Fruit fly (Drosophila melanogaster) whole organism, embryonic: ENCODE results near the gene CG33111.
A peak's percentile ranks its signal among the peaks of the same experiment; 100 is the strongest.

ENCODE experiments used
- CG1024 ChIP-seq: fragments of 200-800 bp; sonication (Bioruptor generic); IDR thresholded peaks from 2 replicates; pipeline ENCODE4 v1.3.6; 2022; ENCODE audit warnings: missing biosample characterization, missing genetic modification characterization
- CG10366 ChIP-seq: fragments of 200-800 bp; sonication (Bioruptor generic); IDR thresholded peaks from 2 replicates; pipeline ENCODE4 v1.3.6; 2022; ENCODE audit warnings: missing biosample characterization, missing genetic modification characterization
- CG11560 ChIP-seq: fragments of 200-800 bp; sonication (Bioruptor generic); IDR thresholded peaks from 3 replicates; pipeline ENCODE4 v1.3.6; 2022; ENCODE audit warnings: missing biosample characterization, missing genetic modification characterization
- CG11695 ChIP-seq: fragments of 200-800 bp; sonication (Bioruptor generic); IDR thresholded peaks from 3 replicates; pipeline ENCODE4 v1.3.6; 2022; ENCODE audit warnings: missing biosample characterization, missing genetic modification characterization
- CG12155 ChIP-seq: fragments of 200-800 bp; sonication (Bioruptor generic); optimal IDR thresholded peaks from 3 replicates; lab custom pipeline; 2016; ENCODE audit warnings: missing biosample characterization, missing genetic modification characterization
- CG12744 ChIP-seq: fragments of 200-800 bp; sonication (Bioruptor generic); optimal IDR thresholded peaks from 2 replicates; lab custom pipeline; 2016; ENCODE audit warnings: missing biosample characterization, missing genetic modification characterization
- CG14965 ChIP-seq: fragments of 200-800 bp; sonication (Bioruptor generic); optimal IDR thresholded peaks from 2 replicates; lab custom pipeline; 2016; ENCODE audit warnings: missing biosample characterization, missing genetic modification characterization, borderline replicate concordance
- CG15479 ChIP-seq: fragments of 200-800 bp; sonication (Bioruptor generic); optimal IDR thresholded peaks from 3 replicates; lab custom pipeline; 2019; ENCODE audit warnings: missing biosample characterization, mild to moderate bottlenecking, missing genetic modification characterization, moderate library complexity
- CG17359 ChIP-seq: fragments of 200-800 bp; sonication (Bioruptor generic); optimal IDR thresholded peaks from 3 replicates; lab custom pipeline; 2018; ENCODE audit warnings: missing biosample characterization, mild to moderate bottlenecking, missing genetic modification characterization, moderate library complexity
- CG17829 ChIP-seq: fragments of 200-800 bp; optimal IDR thresholded peaks from 2 replicates; lab custom pipeline; 2019; ENCODE audit warnings: missing biosample characterization, mild to moderate bottlenecking, missing genetic modification characterization, moderate library complexity
- CG2129 ChIP-seq: fragments of 200-800 bp; sonication (Bioruptor generic); IDR thresholded peaks from 2 replicates; pipeline ENCODE4 v1.3.6; 2022; ENCODE audit warnings: missing biosample characterization, missing genetic modification characterization; ENCODE audit not compliant: partially characterized antibody
- CG31441 ChIP-seq: fragments of 200-800 bp; sonication (Bioruptor generic); IDR thresholded peaks from 2 replicates; pipeline ENCODE4 v1.3.6; 2022; ENCODE audit warnings: missing biosample characterization, missing genetic modification characterization
- CG3163 ChIP-seq: fragments of 200-800 bp; sonication (Bioruptor generic); optimal IDR thresholded peaks from 3 replicates; lab custom pipeline; 2016; ENCODE audit warnings: missing biosample characterization, missing genetic modification characterization
- CG3407 ChIP-seq: fragments of 200-800 bp; sonication (Bioruptor generic); optimal IDR thresholded peaks from 2 replicates; lab custom pipeline; 2018; ENCODE audit warnings: missing biosample characterization, mild to moderate bottlenecking, missing genetic modification characterization
- CG42726 ChIP-seq: fragments of 200-800 bp; sonication (Bioruptor generic); IDR thresholded peaks from 2 replicates; pipeline ENCODE4 v1.3.6; 2022; ENCODE audit warnings: missing biosample characterization, missing genetic modification characterization; ENCODE audit not compliant: partially characterized antibody
- CG6175 ChIP-seq: fragments of 200-800 bp; sonication (Bioruptor generic); IDR thresholded peaks from 3 replicates; pipeline ENCODE4 v1.3.6; 2022; ENCODE audit warnings: missing biosample characterization, missing genetic modification characterization
- CG8944 ChIP-seq: fragments of 200-800 bp; sonication (Bioruptor generic); optimal IDR thresholded peaks from 3 replicates; lab custom pipeline; 2016; ENCODE audit warnings: missing biosample characterization, missing genetic modification characterization
- CkIIα-i1 ChIP-seq: fragments of 200-800 bp; sonication (Bioruptor generic); IDR thresholded peaks from 2 replicates; pipeline ENCODE4 v1.3.6; 2022; ENCODE audit warnings: missing biosample characterization, missing genetic modification characterization
- Ets65A ChIP-seq: fragments of 200-800 bp; sonication (Bioruptor generic); peaks from one replicate; lab custom pipeline; 2016; ENCODE audit warnings: missing biosample characterization, missing genetic modification characterization
- Fer1 ChIP-seq: fragments of 200-800 bp; sonication (Bioruptor generic); optimal IDR thresholded peaks from 2 replicates; lab custom pipeline; 2017; ENCODE audit warnings: missing biosample characterization, mild to moderate bottlenecking, missing genetic modification characterization
- Fer2 ChIP-seq: fragments of 200-800 bp; sonication (Bioruptor generic); optimal IDR thresholded peaks from 2 replicates; lab custom pipeline; 2018; ENCODE audit warnings: missing biosample characterization, mild to moderate bottlenecking, missing genetic modification characterization, moderate library complexity
- HHEX ChIP-seq: fragments of 200-800 bp; sonication (Bioruptor generic); optimal IDR thresholded peaks from 3 replicates; lab custom pipeline; 2017; ENCODE audit warnings: missing biosample characterization, mild to moderate bottlenecking, missing genetic modification characterization, missing genetic modification reagents
- Hey ChIP-seq: fragments of 200-800 bp; sonication (Bioruptor generic); optimal IDR thresholded peaks from 3 replicates; lab custom pipeline; 2018; ENCODE audit warnings: missing biosample characterization, mild to moderate bottlenecking, missing genetic modification characterization
- Neu2 ChIP-seq: fragments of 200-800 bp; sonication (Bioruptor generic); optimal IDR thresholded peaks from 3 replicates; lab custom pipeline; 2016; ENCODE audit warnings: missing biosample characterization, missing genetic modification characterization, borderline replicate concordance
- Ravus ChIP-seq: fragments of 200-800 bp; sonication (Bioruptor generic); IDR thresholded peaks from 2 replicates; pipeline ENCODE4 v1.3.6; 2022; ENCODE audit warnings: missing biosample characterization, missing genetic modification characterization
- Scr ChIP-seq: fragments of 200-800 bp; sonication (Bioruptor generic); IDR thresholded peaks from 2 replicates; pipeline ENCODE4 v1.3.6; 2022; ENCODE audit warnings: missing biosample characterization, missing genetic modification characterization; ENCODE audit not compliant: partially characterized antibody
- Sox102F ChIP-seq: fragments of 200-800 bp; sonication (Bioruptor generic); optimal IDR thresholded peaks from 2 replicates; lab custom pipeline; 2018; ENCODE audit warnings: missing biosample characterization, mild to moderate bottlenecking, missing genetic modification characterization, moderate library complexity
- ato ChIP-seq: fragments of 200-800 bp; sonication (Bioruptor generic); IDR thresholded peaks from 2 replicates; pipeline ENCODE4 v1.3.6; 2022; ENCODE audit warnings: missing biosample characterization, missing genetic modification characterization; ENCODE audit not compliant: partially characterized antibody
- chinmo ChIP-seq: fragments of 200-800 bp; sonication (Bioruptor generic); IDR thresholded peaks from 4 replicates; pipeline ENCODE4 v1.3.6; 2022; ENCODE audit warnings: missing biosample characterization, missing genetic modification characterization; ENCODE audit not compliant: partially characterized antibody
- corto ChIP-seq: fragments of 200-800 bp; sonication (Bioruptor generic); optimal IDR thresholded peaks from 2 replicates; lab custom pipeline; 2016; ENCODE audit warnings: missing biosample characterization, mild to moderate bottlenecking, missing genetic modification characterization, moderate library complexity
- crol ChIP-seq: fragments of 200-800 bp; sonication (Bioruptor generic); IDR thresholded peaks from 2 replicates; pipeline ENCODE4 v1.3.6; 2022; ENCODE audit warnings: missing biosample characterization, missing genetic modification characterization
- dati ChIP-seq: fragments of 200-800 bp; sonication (Bioruptor generic); IDR thresholded peaks from 2 replicates; pipeline ENCODE4 v1.3.6; 2022; ENCODE audit warnings: missing biosample characterization, missing genetic modification characterization
- disco-r ChIP-seq: fragments of 200-800 bp; sonication (Bioruptor generic); optimal IDR thresholded peaks from 2 replicates; lab custom pipeline; 2016; ENCODE audit warnings: missing biosample characterization, missing genetic modification characterization
- emc ChIP-seq: fragments of 200-800 bp; sonication (Bioruptor generic); optimal IDR thresholded peaks from 2 replicates; lab custom pipeline; 2016; ENCODE audit warnings: missing biosample characterization, missing genetic modification characterization
- en ChIP-seq: fragments of 200-800 bp; sonication (Bioruptor generic); optimal IDR thresholded peaks from 2 replicates; lab custom pipeline; 2016; ENCODE audit warnings: missing biosample characterization, missing genetic modification characterization
- esg ChIP-seq: fragments of 200-800 bp; sonication (Bioruptor generic); conservative IDR thresholded peaks from 2 replicates; pipeline ENCODE4 v1.3.6; 2022; ENCODE audit warnings: missing biosample characterization, missing genetic modification characterization
- eyg ChIP-seq: fragments of 200-800 bp; sonication (Bioruptor generic); optimal IDR thresholded peaks from 3 replicates; lab custom pipeline; 2016; ENCODE audit warnings: missing biosample characterization, missing genetic modification characterization
- fd3F ChIP-seq: fragments of 200-800 bp; sonication (Bioruptor generic); optimal IDR thresholded peaks from 2 replicates; lab custom pipeline; 2018; ENCODE audit warnings: missing biosample characterization, mild to moderate bottlenecking, missing genetic modification characterization, moderate library complexity
- ftz-f1 ChIP-seq: fragments of 200-800 bp; sonication (Bioruptor generic); optimal IDR thresholded peaks from 2 replicates; lab custom pipeline; 2016; ENCODE audit warnings: missing biosample characterization, missing genetic modification characterization
- gro ChIP-seq: fragments of 200-800 bp; sonication (Bioruptor generic); optimal IDR thresholded peaks from 2 replicates; lab custom pipeline; 2016; ENCODE audit warnings: missing biosample characterization, missing genetic modification characterization
- gsb-n ChIP-seq: fragments of 200-800 bp; sonication (Bioruptor generic); optimal IDR thresholded peaks from 3 replicates; lab custom pipeline; 2018; ENCODE audit warnings: missing biosample characterization, mild to moderate bottlenecking, missing genetic modification characterization
- knrl ChIP-seq: fragments of 200-800 bp; sonication (Bioruptor generic); IDR thresholded peaks from 3 replicates; pipeline ENCODE4 v1.3.6; 2022; ENCODE audit warnings: missing biosample characterization, missing genetic modification characterization; ENCODE audit not compliant: partially characterized antibody
- lov ChIP-seq, 2 experiments: fragments of 200-800 bp in 1 of 2; fragments of >200 bp in 1 of 2; sonication (Bioruptor generic) in 1 of 2; IDR thresholded peaks in 1 of 2; optimal IDR thresholded peaks in 1 of 2; 2 replicates in 1 of 2; 3 replicates in 1 of 2; pipeline versions ENCODE4 v1.3.6 to Lab custom; 2017 to 2022; ENCODE audit warnings: missing biosample characterization in 1 of 2, missing genetic modification characterization in 1 of 2
- pho ChIP-seq: fragments of 200-800 bp; sonication (Bioruptor generic); optimal IDR thresholded peaks from 2 replicates; lab custom pipeline; 2016; ENCODE audit warnings: missing biosample characterization, missing genetic modification characterization
- pzg ChIP-seq: fragments of 200-800 bp; sonication (Bioruptor generic); optimal IDR thresholded peaks from 3 replicates; lab custom pipeline; 2018; ENCODE audit warnings: missing biosample characterization, mild to moderate bottlenecking, missing genetic modification characterization, moderate library complexity
- ro ChIP-seq: fragments of 200-800 bp; sonication (Bioruptor generic); IDR thresholded peaks from 2 replicates; pipeline ENCODE4 v1.3.6; 2022; ENCODE audit warnings: missing biosample characterization, missing genetic modification characterization
- scrt ChIP-seq: fragments of 200-800 bp; sonication (Bioruptor generic); optimal IDR thresholded peaks from 2 replicates; lab custom pipeline; 2018; ENCODE audit warnings: missing biosample characterization, mild to moderate bottlenecking, missing genetic modification characterization, moderate library complexity
- stwl ChIP-seq: fragments of 200-800 bp; sonication (Bioruptor generic); optimal IDR thresholded peaks from 3 replicates; lab custom pipeline; 2018; ENCODE audit warnings: missing biosample characterization, mild to moderate bottlenecking, missing genetic modification characterization, moderate library complexity
- zfh1 ChIP-seq: fragments of 200-800 bp; sonication (Bioruptor generic); IDR thresholded peaks from 3 replicates; pipeline ENCODE4 v1.3.6; 2022; ENCODE audit warnings: missing biosample characterization, missing genetic modification characterization

The CG33111 gene

DNA sequence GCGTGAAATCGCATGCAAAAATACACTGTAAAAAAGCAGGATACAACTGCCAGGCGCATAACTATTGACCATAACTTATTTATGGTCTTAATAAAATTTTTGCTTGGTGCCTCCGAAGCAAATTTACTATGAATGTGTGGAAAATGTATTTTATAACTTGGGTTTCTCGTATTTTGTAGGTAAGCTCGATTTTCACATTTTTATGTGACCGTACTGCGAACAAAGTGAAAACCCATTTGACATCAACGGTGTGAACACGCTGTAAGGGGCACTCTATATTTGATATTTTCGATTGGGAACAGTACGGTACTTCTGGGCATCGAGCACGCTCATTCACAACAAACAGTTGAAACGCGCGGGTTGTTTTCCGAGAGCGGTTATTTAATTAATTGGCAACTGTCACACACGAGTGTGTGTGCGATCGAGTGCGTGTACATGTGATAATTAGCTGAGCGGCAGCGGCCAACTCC is 37.5 kb downstream of the CG33111 start, which contains the start of the genes Nup98-96 and mbc (continued):
- TF ChIP-seq CG2129 (GFP tag; lab: Robert Waterston, UW) (no peak), CG17359 (tag; lab: Kevin White, UChicago) (peak; percentile 73), Neu2 (GFP tag; lab: Kevin White, UChicago) (peak; percentile 74), CkIIα-i1 (GFP tag; lab: Robert Waterston, UW) (0 out of 2 replicates have a peak, but pooled peaks have one; percentile 34), Hey (tag; lab: Kevin White, UChicago) (peak; percentile 28), lov (optimal IDR thresholded peaks at IDR 0.05; lab: Kevin White, UChicago) (no peak), lov (GFP tag; IDR thresholded peaks at IDR 0.05; lab: Robert Waterston, UW) (0 out of 3 replicates have a peak, but pooled peaks have one; percentile 66), stwl (tag; lab: Kevin White, UChicago) (peak; percentile 80), esg (peak; percentile 88), Ravus (GFP tag; lab: Robert Waterston, UW) (peak; percentile 20; the same call in 1 of the 2 replicates), CG12155 (GFP tag; lab: Kevin White, UChicago) (peak; percentile 89), CG3407 (GFP tag; lab: Kevin White, UChicago) (peak; percentile 37), CG11695 (GFP tag; lab: Robert Waterston, UW) (peak; percentile 75), CG17829 (peak; percentile 89), chinmo (GFP tag; lab: Robert Waterston, UW) (peak; percentile 88; the same call in 2 of the 4 replicates), CG31441 (GFP tag; lab: Robert Waterston, UW) (peak; percentile 73), knrl (GFP tag; lab: Robert Waterston, UW) (peak; percentile 61; the same call in 2 of the 3 replicates), dati (GFP tag; lab: Robert Waterston, UW) (no peak), CG10366 (GFP tag; lab: Robert Waterston, UW) (peak; percentile 85), CG1024 (GFP tag; lab: Robert Waterston, UW) (no peak; the same call in none of the 2 replicates), ro (GFP tag; lab: Robert Waterston, UW) (no peak), Fer1 (GFP tag; lab: Kevin White, UChicago) (peak; percentile 59), scrt (peak; percentile 64), Ets65A (GFP tag; lab: Kevin White, UChicago) (peak; percentile 99), gsb-n (tag; lab: Kevin White, UChicago) (peak; percentile 87), CG11560 (peak; percentile 81), zfh1 (GFP tag; lab: Robert Waterston, UW) (peak; percentile 70; the same call in 2 of the 3 replicates), CG6175 (peak; percentile 43; the same call in 1 of the 3 replicates), pho (peak; percentile 95), CG8944 (GFP tag; lab: Kevin White, UChicago) (peak; percentile 93), CG12744 (GFP tag; lab: Kevin White, UChicago) (peak; percentile 76), CG15479 (GFP tag; lab: Kevin White, UChicago) (peak; percentile 59), HHEX (GFP tag; lab: Kevin White, UChicago) (peak; percentile 54), CG14965 (GFP tag; lab: Kevin White, UChicago) (peak; percentile 47), CG42726 (GFP tag; lab: Robert Waterston, UW) (peak; percentile 60; the same call in 1 of the 2 replicates), crol (no peak), ftz-f1 (GFP tag; lab: Kevin White, UChicago) (peak; percentile 30), ato (GFP tag; lab: Robert Waterston, UW) (0 out of 2 replicates have a peak, but pooled peaks have one; percentile 65), emc (GFP tag; lab: Kevin White, UChicago) (peak; percentile 84), CG3163 (GFP tag; lab: Kevin White, UChicago) (peak; percentile 81), corto (GFP tag; lab: Kevin White, UChicago) (no peak), eyg (GFP tag; lab: Kevin White, UChicago) (peak; percentile 74), Scr (GFP tag; lab: Robert Waterston, UW) (peak; percentile 42), Fer2 (tag; lab: Kevin White, UChicago) (peak; percentile 62), gro (GFP tag; lab: Kevin White, UChicago) (peak; percentile 81), fd3F (GFP tag; lab: Kevin White, UChicago) (peak; percentile 63), pzg (peak; percentile 94), Sox102F (GFP tag; lab: Kevin White, UChicago) (peak; percentile 83), en (peak; percentile 73), disco-r (peak; percentile 72)
